Fruit fly (Drosophila melanogaster) whole organism, prepupa: ENCODE results near the gene Acat2.
A peak's percentile ranks its signal among the peaks of the same experiment; 100 is the strongest.

Source experiments
- CG3032 ChIP-seq: fragments of 200-800 bp; optimal IDR thresholded peaks from 2 replicates; lab custom pipeline; 2019; ENCODE audit warnings: missing biosample characterization, mild to moderate bottlenecking, missing genetic modification characterization, moderate library complexity
- CG6792 ChIP-seq: fragments of 200-800 bp; sonication (Bioruptor generic); optimal IDR thresholded peaks from 3 replicates; lab custom pipeline; 2016; ENCODE audit warnings: missing biosample characterization, missing genetic modification characterization
- cyc ChIP-seq: fragments of 200-800 bp; sonication (Bioruptor generic); optimal IDR thresholded peaks from 3 replicates; lab custom pipeline; 2016; ENCODE audit warnings: missing biosample characterization, missing genetic modification characterization
- lz ChIP-seq: fragments of 200-800 bp; sonication (Bioruptor generic); optimal IDR thresholded peaks from 3 replicates; lab custom pipeline; 2016; ENCODE audit warnings: missing biosample characterization, missing genetic modification characterization
- vri ChIP-seq: fragments of 200-800 bp; sonication (Bioruptor generic); optimal IDR thresholded peaks from 3 replicates; lab custom pipeline; 2016; ENCODE audit warnings: missing biosample characterization, mild to moderate bottlenecking, missing genetic modification characterization

- TF ChIP-seq vri = peak; percentile 85
- no peak for TF ChIP-seq CG3032 (tag; lab: Kevin White, UChicago)
- TF ChIP-seq lz (GFP tag; lab: Kevin White, UChicago) = no peak
- TF ChIP-seq CG6792 (GFP tag; lab: Kevin White, UChicago) = peak; percentile 35
- TF ChIP-seq cyc (GFP tag; lab: Kevin White, UChicago) = no peak
These were observed 18.3 kb downstream of the Acat2 start for dm6 chr3L:1320931-1321556.
